Fruit fly (Drosophila melanogaster) whole organism, embryonic: ENCODE measurements around the gene CG17377.

Experiments used
- Blimp-1 ChIP-seq: fragments of 200-800 bp; sonication (Bioruptor generic); optimal IDR thresholded peaks from 3 replicates; lab custom pipeline; 2018; ENCODE audit warnings: missing biosample characterization, missing genetic modification characterization, mild to moderate bottlenecking, moderate library complexity, missing genetic modification reagents
- Bteb2 ChIP-seq: fragments of 200-800 bp; sonication (Bioruptor generic); optimal IDR thresholded peaks from 2 replicates; lab custom pipeline; 2016; ENCODE audit warnings: missing biosample characterization, missing genetic modification characterization
- CG10267 ChIP-seq: fragments of 200-800 bp; sonication (Bioruptor generic); optimal IDR thresholded peaks from 2 replicates; lab custom pipeline; 2018; ENCODE audit warnings: missing biosample characterization, mild to moderate bottlenecking, missing genetic modification characterization, moderate library complexity
- CG12659 ChIP-seq: fragments of 200-800 bp; sonication (Bioruptor generic); optimal IDR thresholded peaks from 3 replicates; lab custom pipeline; 2017; ENCODE audit warnings: mild to moderate bottlenecking, missing biosample characterization, missing genetic modification reagents, missing genetic modification characterization
- CG13424 ChIP-seq: fragments of 200-800 bp; sonication (Bioruptor generic); optimal IDR thresholded peaks from 2 replicates; lab custom pipeline; 2019; ENCODE audit warnings: missing biosample characterization, mild to moderate bottlenecking, missing genetic modification characterization, moderate library complexity
- CG18599 ChIP-seq: fragments of 200-800 bp; sonication (Bioruptor generic); optimal IDR thresholded peaks from 3 replicates; lab custom pipeline; 2017; ENCODE audit warnings: missing biosample characterization, missing genetic modification characterization, mild to moderate bottlenecking, moderate library complexity, missing genetic modification reagents
- CG18619 ChIP-seq: fragments of 200-800 bp; sonication (Bioruptor generic); optimal IDR thresholded peaks from 3 replicates; lab custom pipeline; 2017; ENCODE audit warnings: missing biosample characterization, mild to moderate bottlenecking, missing genetic modification characterization
- CG3163 ChIP-seq: fragments of 200-800 bp; sonication (Bioruptor generic); optimal IDR thresholded peaks from 3 replicates; lab custom pipeline; 2016; ENCODE audit warnings: missing biosample characterization, missing genetic modification characterization
- CG32772 ChIP-seq: fragments of 200-800 bp; sonication (Bioruptor generic); IDR thresholded peaks from 2 replicates; pipeline ENCODE4 v1.3.6; 2022; ENCODE audit warnings: missing biosample characterization, missing genetic modification characterization
- CG34376 ChIP-seq: fragments of 200-800 bp; sonication (Bioruptor generic); optimal IDR thresholded peaks from 2 replicates; lab custom pipeline; 2018; ENCODE audit warnings: missing biosample characterization, mild to moderate bottlenecking, missing genetic modification characterization
- CG34422 ChIP-seq: fragments of 200-800 bp; sonication (Bioruptor generic); IDR thresholded peaks from 3 replicates; pipeline ENCODE4 v1.3.6; 2022; ENCODE audit warnings: missing biosample characterization, missing genetic modification characterization
- CG3838 ChIP-seq: fragments of 200-800 bp; sonication (Bioruptor generic); optimal IDR thresholded peaks from 3 replicates; lab custom pipeline; 2016; ENCODE audit warnings: missing biosample characterization, missing genetic modification characterization
- CG4854 ChIP-seq: fragments of 200-800 bp; sonication (Bioruptor generic); optimal IDR thresholded peaks from 2 replicates; lab custom pipeline; 2016; ENCODE audit warnings: missing biosample characterization, missing genetic modification characterization, inconsistent platforms
- CG6175 ChIP-seq: fragments of 200-800 bp; sonication (Bioruptor generic); IDR thresholded peaks from 3 replicates; pipeline ENCODE4 v1.3.6; 2022; ENCODE audit warnings: missing biosample characterization, missing genetic modification characterization
- CG6683 ChIP-seq: fragments of 200-800 bp; sonication (Bioruptor generic); optimal IDR thresholded peaks from 2 replicates; lab custom pipeline; 2017; ENCODE audit warnings: missing biosample characterization, mild to moderate bottlenecking, missing genetic modification characterization, missing genetic modification reagents
- CG6765 ChIP-seq: fragments of 200-800 bp; sonication (Bioruptor generic); optimal IDR thresholded peaks from 3 replicates; lab custom pipeline; 2017; ENCODE audit warnings: missing biosample characterization, mild to moderate bottlenecking, missing genetic modification characterization
- CG6854 ChIP-seq: fragments of 200-800 bp; sonication (Bioruptor generic); optimal IDR thresholded peaks from 3 replicates; lab custom pipeline; 2017; ENCODE audit warnings: missing biosample characterization, mild to moderate bottlenecking, missing genetic modification characterization
- CG8478 ChIP-seq: fragments of >200 bp; optimal IDR thresholded peaks from 2 replicates; lab custom pipeline; 2018
- CG8765 ChIP-seq: fragments of 200-800 bp; sonication (Bioruptor generic); IDR thresholded peaks from 2 replicates; pipeline ENCODE4 v1.3.6; 2022; ENCODE audit warnings: missing biosample characterization, missing genetic modification characterization
- CG8924 ChIP-seq: fragments of 200-800 bp; optimal IDR thresholded peaks from 3 replicates; lab custom pipeline; 2019; ENCODE audit warnings: missing biosample characterization, mild to moderate bottlenecking, missing genetic modification characterization, moderate library complexity
- CG9609 ChIP-seq: fragments of 200-800 bp; sonication (Bioruptor generic); optimal IDR thresholded peaks from 3 replicates; lab custom pipeline; 2016; ENCODE audit warnings: missing biosample characterization, missing genetic modification characterization
- CrebB ChIP-seq: fragments of 200-800 bp; sonication (Bioruptor generic); optimal IDR thresholded peaks from 3 replicates; lab custom pipeline; 2018; ENCODE audit warnings: missing biosample characterization, mild to moderate bottlenecking, missing genetic modification characterization
- Dek ChIP-seq: fragments of 200-800 bp; sonication (Bioruptor generic); optimal IDR thresholded peaks from 3 replicates; lab custom pipeline; 2019; ENCODE audit warnings: missing biosample characterization, mild to moderate bottlenecking, missing genetic modification characterization, moderate library complexity
- Dip2 ChIP-seq: fragments of 200-800 bp; sonication (Bioruptor generic); IDR thresholded peaks from 2 replicates; pipeline ENCODE4 v1.3.6; 2022; ENCODE audit warnings: missing biosample characterization, missing genetic modification characterization
- Dip3 ChIP-seq: fragments of 200-800 bp; sonication (Bioruptor generic); optimal IDR thresholded peaks from 3 replicates; lab custom pipeline; 2016; ENCODE audit warnings: missing biosample characterization, missing genetic modification characterization
- Dref ChIP-seq: fragments of 200-800 bp; sonication (Bioruptor generic); IDR thresholded peaks from 2 replicates; pipeline ENCODE4 v1.3.6; 2022; ENCODE audit warnings: missing biosample characterization, missing genetic modification characterization
- H15 ChIP-seq: fragments of 200-800 bp; sonication (Bioruptor generic); IDR thresholded peaks from 3 replicates; pipeline ENCODE4 v1.3.6; 2022; ENCODE audit warnings: missing biosample characterization, missing genetic modification characterization
- HLHmδ ChIP-seq: fragments of 200-800 bp; sonication (Bioruptor generic); optimal IDR thresholded peaks from 2 replicates; lab custom pipeline; 2018; ENCODE audit warnings: missing biosample characterization, mild to moderate bottlenecking, missing genetic modification characterization, moderate library complexity
- HmgZ ChIP-seq: fragments of 200-800 bp; sonication (Bioruptor generic); optimal IDR thresholded peaks from 2 replicates; lab custom pipeline; 2018; ENCODE audit warnings: missing biosample characterization, mild to moderate bottlenecking, missing genetic modification characterization
- Hmr ChIP-seq: fragments of 200-800 bp; sonication (Bioruptor generic); optimal IDR thresholded peaks from 3 replicates; lab custom pipeline; 2017; ENCODE audit warnings: mild to moderate bottlenecking, missing biosample characterization, missing genetic modification reagents, missing genetic modification characterization
- Lhr ChIP-seq: fragments of 200-800 bp; sonication (Bioruptor generic); optimal IDR thresholded peaks from 3 replicates; lab custom pipeline; 2017; ENCODE audit warnings: mild to moderate bottlenecking, missing biosample characterization, missing genetic modification reagents, missing genetic modification characterization
- Lim3 ChIP-seq: fragments of 200-800 bp; sonication (Bioruptor generic); IDR thresholded peaks from 2 replicates; pipeline ENCODE4 v1.3.6; 2022; ENCODE audit warnings: missing biosample characterization, missing genetic modification characterization
- Mad ChIP-seq: fragments of 200-800 bp; sonication (Bioruptor generic); optimal IDR thresholded peaks from 2 replicates; lab custom pipeline; 2016; ENCODE audit warnings: missing biosample characterization, missing genetic modification characterization
- Six4 ChIP-seq: fragments of 200-800 bp; sonication (Bioruptor generic); optimal IDR thresholded peaks from 2 replicates; lab custom pipeline; 2016; ENCODE audit warnings: missing biosample characterization, missing genetic modification characterization
- bab2 ChIP-seq: fragments of 200-800 bp; sonication (Bioruptor generic); optimal IDR thresholded peaks from 2 replicates; lab custom pipeline; 2016; ENCODE audit warnings: missing biosample characterization, missing genetic modification characterization
- bsh ChIP-seq, 2 experiments: fragments of 200-800 bp; sonication (Bioruptor generic); optimal IDR thresholded peaks; 2 replicates each; lab custom pipeline; 2017 to 2018; ENCODE audit warnings: mild to moderate bottlenecking in 2 of 2, missing biosample characterization in 2 of 2, missing genetic modification characterization in 2 of 2, moderate library complexity in 1 of 2
- crp ChIP-seq, 2 experiments: fragments of 200-800 bp; sonication (Bioruptor generic); optimal IDR thresholded peaks; 2 replicates in 1 of 2; 3 replicates in 1 of 2; lab custom pipeline; 2017; ENCODE audit warnings: missing biosample characterization in 2 of 2, missing genetic modification characterization in 2 of 2, mild to moderate bottlenecking in 1 of 2, moderate library complexity in 1 of 2
- insv ChIP-seq, 2 experiments: fragments of 200-800 bp; sonication (Bioruptor generic); optimal IDR thresholded peaks; 3 replicates each; lab custom pipeline; 2016 to 2018; ENCODE audit warnings: missing biosample characterization in 2 of 2, missing genetic modification characterization in 2 of 2
- ken ChIP-seq: fragments of 200-800 bp; sonication (Bioruptor generic); IDR thresholded peaks from 3 replicates; pipeline ENCODE4 v1.3.6; 2022; ENCODE audit warnings: missing biosample characterization, missing genetic modification characterization
- lilli ChIP-seq: fragments of 200-800 bp; sonication (Bioruptor generic); optimal IDR thresholded peaks from 3 replicates; lab custom pipeline; 2016; ENCODE audit warnings: missing biosample characterization, missing genetic modification characterization
- prd ChIP-seq, 3 experiments: fragments of >200 bp in 2 of 3; fragments of 200-800 bp in 1 of 3; sonication (Bioruptor generic) in 1 of 3; optimal IDR thresholded peaks in 2 of 3; IDR thresholded peaks in 1 of 3; 2 replicates in 2 of 3; 3 replicates in 1 of 3; pipeline versions ENCODE4 v1.3.6 to Lab custom; 2017 to 2022; ENCODE audit warnings: missing biosample characterization in 1 of 3, missing genetic modification characterization in 1 of 3
- sc ChIP-seq, 3 experiments: fragments of >200 bp in 2 of 3; fragments of 200-800 bp in 1 of 3; sonication (Bioruptor generic) in 1 of 3; optimal IDR thresholded peaks; 2 replicates in 2 of 3; 3 replicates in 1 of 3; lab custom pipeline; 2017; ENCODE audit warnings: mild to moderate bottlenecking in 1 of 3, missing biosample characterization in 1 of 3, missing genetic modification characterization in 1 of 3, missing genetic modification reagents in 1 of 3
- sens ChIP-seq: fragments of 200-800 bp; sonication (Bioruptor generic); peaks from one replicate; lab custom pipeline; 2016; ENCODE audit warnings: missing biosample characterization, missing genetic modification characterization
- sqz ChIP-seq: fragments of 200-800 bp; sonication (Bioruptor generic); optimal IDR thresholded peaks from 3 replicates; lab custom pipeline; 2018; ENCODE audit warnings: missing biosample characterization, mild to moderate bottlenecking, missing genetic modification characterization
- sr ChIP-seq: fragments of 200-800 bp; sonication (Bioruptor generic); IDR thresholded peaks from 3 replicates; pipeline ENCODE4 v1.3.6; 2022; ENCODE audit warnings: missing biosample characterization, missing genetic modification characterization
- stc ChIP-seq: fragments of 200-800 bp; sonication (Bioruptor generic); IDR thresholded peaks from 2 replicates; pipeline ENCODE4 v1.3.6; 2022; ENCODE audit warnings: missing biosample characterization, missing genetic modification characterization
- tap ChIP-seq: fragments of 200-800 bp; optimal IDR thresholded peaks from 3 replicates; lab custom pipeline; 2019; ENCODE audit warnings: missing biosample characterization, mild to moderate bottlenecking, missing genetic modification characterization, moderate library complexity
- tx ChIP-seq: fragments of 200-800 bp; sonication (Bioruptor generic); optimal IDR thresholded peaks from 2 replicates; lab custom pipeline; 2016; ENCODE audit warnings: missing biosample characterization, missing genetic modification characterization
- zen2 ChIP-seq: fragments of 200-800 bp; sonication (Bioruptor generic); IDR thresholded peaks from 3 replicates; pipeline ENCODE4 v1.3.6; 2022; ENCODE audit warnings: missing biosample characterization, missing genetic modification characterization; ENCODE audit not compliant: partially characterized antibody
- zfh1 ChIP-seq: fragments of 200-800 bp; sonication (Bioruptor generic); IDR thresholded peaks from 3 replicates; pipeline ENCODE4 v1.3.6; 2022; ENCODE audit warnings: missing biosample characterization, missing genetic modification characterization

CG17377 gene

dm6 chr2L:6787973-6788368 is 14.7 kb downstream of the CG17377 start (continued):
- no peak for TF ChIP-seq zen2 (GFP tag; lab: Robert Waterston, UW)
- TF ChIP-seq CG8924 (tag; lab: Kevin White, UChicago), result peak; percentile 14
- TF ChIP-seq CG34376 (GFP tag; lab: Kevin White, UChicago), result no peak
- peak; percentile 53 for TF ChIP-seq tx (GFP tag; lab: Kevin White, UChicago)
- TF ChIP-seq sc (optimal IDR thresholded peaks at IDR 0.05; lab: Kevin White, UChicago), result no peak
- peak; percentile 65 for TF ChIP-seq sc (GFP tag; optimal IDR thresholded peaks at IDR 0.05; lab: Kevin White, UChicago)
- TF ChIP-seq sens (GFP tag; lab: Kevin White, UChicago), result peak; percentile 83
- no peak for TF ChIP-seq CG6175 (GFP tag; lab: Robert Waterston, UW)
- TF ChIP-seq Dref (GFP tag; lab: Robert Waterston, UW), result no peak
- TF ChIP-seq tap, result peak; percentile 18
- TF ChIP-seq Hmr (GFP tag; lab: Kevin White, UChicago), result no peak
- TF ChIP-seq lilli (GFP tag; lab: Kevin White, UChicago), result no peak
- peak; percentile 78 for TF ChIP-seq Blimp-1
- no peak for TF ChIP-seq CG18619 (GFP tag; lab: Kevin White, UChicago)
- peak; percentile 29 for TF ChIP-seq CG18599 (GFP tag; lab: Kevin White, UChicago)
- no peak for TF ChIP-seq crp (GFP tag; optimal IDR thresholded peaks at IDR 0.05; lab: Kevin White, UChicago)
- TF ChIP-seq prd (optimal IDR thresholded peaks at IDR 0.05; lab: Kevin White, UChicago), result no peak
- peak; percentile 50; the same call in 2 of the 3 replicates for TF ChIP-seq prd (GFP tag; IDR thresholded peaks at IDR 0.05; lab: Robert Waterston, UW)
- no peak for TF ChIP-seq HmgZ
- TF ChIP-seq zfh1 (GFP tag; lab: Robert Waterston, UW), result peak; percentile 56; the same call in 2 of the 3 replicates
- no peak for TF ChIP-seq CG3838 (GFP tag; lab: Kevin White, UChicago)
- TF ChIP-seq Mad, result peak; percentile 12
- TF ChIP-seq sr (GFP tag; lab: Robert Waterston, UW), result no peak
- TF ChIP-seq Dek, result peak; percentile 25
- peak; percentile 35 for TF ChIP-seq CG9609 (GFP tag; lab: Kevin White, UChicago)
- no peak for TF ChIP-seq CG8765 (GFP tag; lab: Robert Waterston, UW)
- TF ChIP-seq CrebB (tag; lab: Kevin White, UChicago), result no peak
- peak; percentile 44; the same call in 1 of the 3 replicates for TF ChIP-seq ken (GFP tag; lab: Robert Waterston, UW)
- TF ChIP-seq Six4, result peak; percentile 33
- TF ChIP-seq H15, result no peak
- TF ChIP-seq Lhr (GFP tag; lab: Kevin White, UChicago), result no peak
- peak; percentile 43 for TF ChIP-seq bab2 (GFP tag; lab: Kevin White, UChicago)
- TF ChIP-seq CG8478 (lab: Kevin White, UChicago), result no peak
- TF ChIP-seq CG32772 (GFP tag; lab: Robert Waterston, UW), result peak; percentile 19; the same call in 1 of the 2 replicates
- TF ChIP-seq CG13424 (tag; lab: Kevin White, UChicago), result peak; percentile 48
- no peak for TF ChIP-seq CG3163
- peak; percentile 37; the same call in 1 of the 3 replicates for TF ChIP-seq CG34422 (GFP tag; lab: Robert Waterston, UW)
- no peak for TF ChIP-seq insv (GFP tag; optimal IDR thresholded peaks at IDR 0.05; lab: Kevin White, UChicago)
- TF ChIP-seq CG6765, result no peak
- TF ChIP-seq Dip2 (GFP tag; lab: Robert Waterston, UW), result no peak
- no peak for TF ChIP-seq sqz (GFP tag; lab: Kevin White, UChicago)
- no peak for TF ChIP-seq CG6854 (GFP tag; lab: Kevin White, UChicago)
- TF ChIP-seq CG12659 (GFP tag; lab: Kevin White, UChicago), result peak; percentile 8
- peak; percentile 31 for TF ChIP-seq CG10267
- TF ChIP-seq HLHmδ (GFP tag; lab: Kevin White, UChicago), result no peak
- TF ChIP-seq bsh (GFP tag; optimal IDR thresholded peaks at IDR 0.05; lab: Kevin White, UChicago), result peak in 1 of 2 experiments; percentile 88
- peak; percentile 63 for TF ChIP-seq CG4854 (GFP tag; lab: Kevin White, UChicago)
- no peak for TF ChIP-seq CG6683 (GFP tag; lab: Kevin White, UChicago)
- TF ChIP-seq Dip3 (GFP tag; lab: Kevin White, UChicago), result peak; percentile 16
- TF ChIP-seq stc, result peak; percentile 34; the same call in 1 of the 2 replicates
- TF ChIP-seq Bteb2 (GFP tag; lab: Kevin White, UChicago), result no peak
- TF ChIP-seq Lim3 (GFP tag; lab: Robert Waterston, UW), result no peak
